Fruit fly (Drosophila melanogaster) whole organism, embryonic: Measurements from ENCODE around the gene Trax.
A peak's percentile ranks its signal among the peaks of the same experiment; 100 is the strongest.

ENCODE experiments used
- Antp ChIP-seq: fragments of 200-800 bp; sonication (Bioruptor generic); optimal IDR thresholded peaks from 3 replicates; lab custom pipeline; 2016; ENCODE audit warnings: missing biosample characterization, missing genetic modification characterization
- BEAF-32 ChIP-seq: fragments of 200-800 bp; sonication (Bioruptor generic); optimal IDR thresholded peaks from 3 replicates; lab custom pipeline; 2017; ENCODE audit warnings: missing biosample characterization, missing genetic modification characterization, mild to moderate bottlenecking, moderate library complexity, missing genetic modification reagents
- CG10654 ChIP-seq: fragments of 200-800 bp; sonication (Bioruptor generic); optimal IDR thresholded peaks from 2 replicates; lab custom pipeline; 2016; ENCODE audit warnings: missing biosample characterization, missing genetic modification characterization
- CG11696 ChIP-seq: fragments of 200-800 bp; sonication (Bioruptor generic); IDR thresholded peaks from 2 replicates; pipeline ENCODE4 v1.3.6; 2022; ENCODE audit warnings: missing biosample characterization, missing genetic modification characterization
- CG12071 ChIP-seq: fragments of 200-800 bp; sonication (Bioruptor generic); optimal IDR thresholded peaks from 3 replicates; lab custom pipeline; 2018; ENCODE audit warnings: missing biosample characterization, mild to moderate bottlenecking, missing genetic modification characterization
- CG13287 ChIP-seq: fragments of 200-800 bp; sonication (Bioruptor generic); IDR thresholded peaks from 2 replicates; pipeline ENCODE4 v1.3.6; 2022; ENCODE audit warnings: missing biosample characterization, missing genetic modification characterization; ENCODE audit not compliant: partially characterized antibody
- CG13624 ChIP-seq: fragments of 200-800 bp; sonication (Bioruptor generic); optimal IDR thresholded peaks from 2 replicates; lab custom pipeline; 2016; ENCODE audit warnings: missing biosample characterization, missing genetic modification characterization
- CG13775 ChIP-seq: fragments of 200-800 bp; sonication (Bioruptor generic); optimal IDR thresholded peaks from 3 replicates; lab custom pipeline; 2017; ENCODE audit warnings: missing biosample characterization, mild to moderate bottlenecking, missing genetic modification characterization
- CG17829 ChIP-seq: fragments of 200-800 bp; optimal IDR thresholded peaks from 2 replicates; lab custom pipeline; 2019; ENCODE audit warnings: missing biosample characterization, mild to moderate bottlenecking, missing genetic modification characterization, moderate library complexity
- CG2889 ChIP-seq: fragments of 200-800 bp; sonication (Bioruptor generic); IDR thresholded peaks from 3 replicates; pipeline ENCODE4 v1.3.6; 2022; ENCODE audit warnings: missing biosample characterization, missing genetic modification characterization
- CG3065 ChIP-seq: fragments of 200-800 bp; sonication (Bioruptor generic); optimal IDR thresholded peaks from 2 replicates; lab custom pipeline; 2016; ENCODE audit warnings: missing biosample characterization, missing genetic modification characterization
- CG3407 ChIP-seq: fragments of 200-800 bp; sonication (Bioruptor generic); optimal IDR thresholded peaks from 2 replicates; lab custom pipeline; 2018; ENCODE audit warnings: missing biosample characterization, mild to moderate bottlenecking, missing genetic modification characterization
- CG3726 ChIP-seq: fragments of 200-800 bp; sonication (Bioruptor generic); IDR thresholded peaks from 3 replicates; pipeline ENCODE4, ENCODE4 v1.3.6; 2022; ENCODE audit warnings: missing biosample characterization, missing genetic modification characterization
- CG4328 ChIP-seq: fragments of 200-800 bp; sonication (Bioruptor generic); optimal IDR thresholded peaks from 3 replicates; lab custom pipeline; 2017; ENCODE audit warnings: missing biosample characterization, missing genetic modification reagents, missing genetic modification characterization
- CG4424 ChIP-seq: fragments of 200-800 bp; sonication (Bioruptor generic); optimal IDR thresholded peaks from 3 replicates; lab custom pipeline; 2016; ENCODE audit warnings: missing biosample characterization, missing genetic modification characterization
- CG5245 ChIP-seq: fragments of 200-800 bp; sonication (Bioruptor generic); optimal IDR thresholded peaks from 3 replicates; lab custom pipeline; 2016; ENCODE audit warnings: missing biosample characterization, missing genetic modification characterization
- CG6683 ChIP-seq: fragments of 200-800 bp; sonication (Bioruptor generic); optimal IDR thresholded peaks from 2 replicates; lab custom pipeline; 2017; ENCODE audit warnings: missing biosample characterization, mild to moderate bottlenecking, missing genetic modification characterization, missing genetic modification reagents
- CG7357 ChIP-seq: fragments of 200-800 bp; sonication (Bioruptor generic); IDR thresholded peaks from 3 replicates; pipeline ENCODE4 v1.3.6; 2022; ENCODE audit warnings: missing biosample characterization, missing genetic modification characterization
- CG8765 ChIP-seq: fragments of 200-800 bp; sonication (Bioruptor generic); IDR thresholded peaks from 2 replicates; pipeline ENCODE4 v1.3.6; 2022; ENCODE audit warnings: missing biosample characterization, missing genetic modification characterization
- CG9215 ChIP-seq: fragments of 200-800 bp; sonication (Bioruptor generic); IDR thresholded peaks from 2 replicates; pipeline ENCODE4 v1.3.6; 2022; ENCODE audit warnings: missing biosample characterization, missing genetic modification characterization
- Dad ChIP-seq: fragments of 200-800 bp; sonication (Bioruptor generic); optimal IDR thresholded peaks from 3 replicates; lab custom pipeline; 2016; ENCODE audit warnings: missing biosample characterization, missing genetic modification characterization
- Dip3 ChIP-seq: fragments of 200-800 bp; sonication (Bioruptor generic); optimal IDR thresholded peaks from 3 replicates; lab custom pipeline; 2016; ENCODE audit warnings: missing biosample characterization, missing genetic modification characterization
- Dll ChIP-seq: fragments of 200-800 bp; sonication (Bioruptor generic); IDR thresholded peaks from 4 replicates; pipeline ENCODE4 v1.3.6; 2022; ENCODE audit warnings: missing biosample characterization, missing genetic modification characterization; ENCODE audit not compliant: partially characterized antibody
- Fer3 ChIP-seq: fragments of 200-800 bp; sonication (Bioruptor generic); optimal IDR thresholded peaks from 2 replicates; lab custom pipeline; 2018; ENCODE audit warnings: missing biosample characterization, mild to moderate bottlenecking, missing genetic modification characterization, moderate library complexity
- HLH4C ChIP-seq: fragments of 200-800 bp; sonication (Bioruptor generic); IDR thresholded peaks from 3 replicates; pipeline ENCODE4 v1.3.6; 2022; ENCODE audit warnings: missing biosample characterization, missing genetic modification characterization; ENCODE audit not compliant: partially characterized antibody
- Hmx ChIP-seq: fragments of 200-800 bp; sonication (Bioruptor generic); optimal IDR thresholded peaks from 2 replicates; lab custom pipeline; 2016; ENCODE audit warnings: missing biosample characterization, missing genetic modification characterization
- Mrtf ChIP-seq: fragments of 200-800 bp; sonication (Bioruptor generic); IDR thresholded peaks from 3 replicates; pipeline ENCODE4 v1.3.6; 2022; ENCODE audit warnings: missing biosample characterization, missing genetic modification characterization
- Myb ChIP-seq: fragments of 200-800 bp; sonication (Bioruptor generic); optimal IDR thresholded peaks from 2 replicates; lab custom pipeline; 2016; ENCODE audit warnings: missing biosample characterization, missing genetic modification characterization
- Scr ChIP-seq: fragments of 200-800 bp; sonication (Bioruptor generic); IDR thresholded peaks from 2 replicates; pipeline ENCODE4 v1.3.6; 2022; ENCODE audit warnings: missing biosample characterization, missing genetic modification characterization; ENCODE audit not compliant: partially characterized antibody
- Sin3A ChIP-seq: fragments of >200 bp; optimal IDR thresholded peaks from 2 replicates; lab custom pipeline; 2018
- Spps ChIP-seq: fragments of 200-800 bp; sonication (Bioruptor generic); optimal IDR thresholded peaks from 2 replicates; lab custom pipeline; 2018; ENCODE audit warnings: missing biosample characterization, mild to moderate bottlenecking, missing genetic modification characterization
- Sry-δ ChIP-seq: fragments of 200-800 bp; sonication (Bioruptor generic); optimal IDR thresholded peaks from 2 replicates; lab custom pipeline; 2016; ENCODE audit warnings: missing biosample characterization, missing genetic modification characterization
- abd-A ChIP-seq: fragments of 200-800 bp; sonication (Bioruptor generic); optimal IDR thresholded peaks from 3 replicates; lab custom pipeline; 2019; ENCODE audit warnings: missing biosample characterization, mild to moderate bottlenecking, missing genetic modification characterization, moderate library complexity
- caup ChIP-seq: fragments of 200-800 bp; sonication (Bioruptor generic); optimal IDR thresholded peaks from 3 replicates; lab custom pipeline; 2017; ENCODE audit warnings: missing biosample characterization, mild to moderate bottlenecking, missing genetic modification characterization, moderate library complexity; ENCODE audit not compliant: severe bottlenecking
- cg ChIP-seq: fragments of 200-800 bp; sonication (Bioruptor generic); optimal IDR thresholded peaks from 3 replicates; lab custom pipeline; 2019; ENCODE audit warnings: missing biosample characterization, mild to moderate bottlenecking, missing genetic modification characterization, moderate library complexity
- da ChIP-seq: fragments of 200-800 bp; sonication (Bioruptor generic); optimal IDR thresholded peaks from 2 replicates; lab custom pipeline; 2016; ENCODE audit warnings: missing biosample characterization, missing genetic modification characterization
- dan ChIP-seq: fragments of 200-800 bp; sonication (Bioruptor generic); IDR thresholded peaks from 2 replicates; pipeline ENCODE4 v1.3.6; 2022; ENCODE audit warnings: missing biosample characterization, missing genetic modification characterization
- danr ChIP-seq: fragments of 200-800 bp; sonication (Bioruptor generic); IDR thresholded peaks from 2 replicates; pipeline ENCODE4 v1.3.6; 2022; ENCODE audit warnings: missing biosample characterization, missing genetic modification characterization
- gcm ChIP-seq: fragments of 200-800 bp; sonication (Bioruptor generic); optimal IDR thresholded peaks from 2 replicates; lab custom pipeline; 2019; ENCODE audit warnings: missing biosample characterization, mild to moderate bottlenecking, missing genetic modification characterization, moderate library complexity
- kah ChIP-seq: fragments of 200-800 bp; sonication (Bioruptor generic); optimal IDR thresholded peaks from 2 replicates; lab custom pipeline; 2018; ENCODE audit warnings: missing biosample characterization, mild to moderate bottlenecking, missing genetic modification characterization
- lab ChIP-seq: fragments of 200-800 bp; sonication (Bioruptor generic); optimal IDR thresholded peaks from 3 replicates; lab custom pipeline; 2017; ENCODE audit warnings: missing biosample characterization, missing genetic modification characterization, mild to moderate bottlenecking, moderate library complexity, missing genetic modification reagents
- lmd ChIP-seq: fragments of 200-800 bp; sonication (Bioruptor generic); IDR thresholded peaks from 2 replicates; pipeline ENCODE4 v1.3.6; 2022; ENCODE audit warnings: missing biosample characterization, missing genetic modification characterization
- lov ChIP-seq, 2 experiments: fragments of 200-800 bp in 1 of 2; fragments of >200 bp in 1 of 2; sonication (Bioruptor generic) in 1 of 2; IDR thresholded peaks in 1 of 2; optimal IDR thresholded peaks in 1 of 2; 2 replicates in 1 of 2; 3 replicates in 1 of 2; pipeline versions ENCODE4 v1.3.6 to Lab custom; 2017 to 2022; ENCODE audit warnings: missing biosample characterization in 1 of 2, missing genetic modification characterization in 1 of 2
- org-1 ChIP-seq: fragments of 200-800 bp; sonication (Bioruptor generic); optimal IDR thresholded peaks from 2 replicates; lab custom pipeline; 2017; ENCODE audit warnings: missing biosample characterization, missing genetic modification characterization
- peb ChIP-seq: fragments of 200-800 bp; sonication (Bioruptor generic); IDR thresholded peaks from 2 replicates; pipeline ENCODE4 v1.3.6; 2022; ENCODE audit warnings: missing biosample characterization, missing genetic modification characterization
- pfk ChIP-seq: fragments of 200-800 bp; sonication (Bioruptor generic); optimal IDR thresholded peaks from 2 replicates; lab custom pipeline; 2018; ENCODE audit warnings: missing biosample characterization, mild to moderate bottlenecking, missing genetic modification characterization, moderate library complexity
- rib ChIP-seq: fragments of 200-800 bp; sonication (Bioruptor generic); IDR thresholded peaks from 2 replicates; pipeline ENCODE4 v1.3.6; 2022; ENCODE audit warnings: missing biosample characterization, missing genetic modification characterization
- scrt ChIP-seq: fragments of 200-800 bp; sonication (Bioruptor generic); optimal IDR thresholded peaks from 2 replicates; lab custom pipeline; 2018; ENCODE audit warnings: missing biosample characterization, mild to moderate bottlenecking, missing genetic modification characterization, moderate library complexity
- ssp ChIP-seq: fragments of 200-800 bp; sonication (Bioruptor generic); IDR thresholded peaks from 2 replicates; pipeline ENCODE4 v1.3.6; 2022; ENCODE audit warnings: missing biosample characterization, missing genetic modification characterization
- tup ChIP-seq: fragments of 200-800 bp; sonication (Bioruptor generic); optimal IDR thresholded peaks from 2 replicates; lab custom pipeline; 2016; ENCODE audit warnings: missing biosample characterization, mild to moderate bottlenecking, missing genetic modification characterization, moderate library complexity
- zen2 ChIP-seq: fragments of 200-800 bp; sonication (Bioruptor generic); IDR thresholded peaks from 3 replicates; pipeline ENCODE4 v1.3.6; 2022; ENCODE audit warnings: missing biosample characterization, missing genetic modification characterization; ENCODE audit not compliant: partially characterized antibody

The Trax gene

DNA sequence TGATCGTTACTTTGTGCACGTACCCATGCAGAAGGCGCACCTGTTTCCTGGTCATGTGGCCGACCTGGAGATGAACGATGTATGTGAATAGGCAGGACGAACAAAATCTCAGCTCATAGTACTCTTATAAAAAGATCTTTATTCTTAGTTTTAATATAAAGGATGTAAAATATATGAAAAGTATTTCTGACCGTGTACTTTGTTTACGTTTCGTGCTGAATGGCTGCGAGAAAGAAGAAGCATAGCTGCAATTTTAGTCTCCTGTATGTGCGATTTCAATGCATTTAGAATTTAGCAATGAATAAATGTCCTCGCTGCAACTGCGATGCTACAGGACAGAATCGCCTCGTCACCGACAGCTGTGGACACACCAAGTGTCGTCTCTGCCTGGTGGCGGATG lies 13.7 kb upstream of the Trax start, which contains the start of the genes CG42726 and CG42727 (continued):
- TF ChIP-seq Sry-δ (GFP tag; lab: Kevin White, UChicago) (no peak), Dip3 (GFP tag; lab: Kevin White, UChicago) (no peak), CG12071 (no peak), CG13287 (no peak; the same call in 1 of the 2 replicates), CG10654 (peak; percentile 3), org-1 (no peak), peb (GFP tag; lab: Robert Waterston, UW) (no peak), lov (optimal IDR thresholded peaks at IDR 0.05; lab: Kevin White, UChicago) (no peak), lov (GFP tag; IDR thresholded peaks at IDR 0.05; lab: Robert Waterston, UW) (no peak), HLH4C (GFP tag; lab: Robert Waterston, UW) (no peak), CG11696 (GFP tag; lab: Robert Waterston, UW) (peak; percentile 41; the same call in 1 of the 2 replicates), CG2889 (GFP tag; lab: Robert Waterston, UW) (no peak), zen2 (no peak), BEAF-32 (GFP tag; lab: Kevin White, UChicago) (peak; percentile 14), Spps (tag; lab: Kevin White, UChicago) (no peak), CG3065 (GFP tag; lab: Kevin White, UChicago) (no peak), CG7357 (no peak), caup (GFP tag; lab: Kevin White, UChicago) (peak; percentile 30), pfk (no peak), CG13775 (GFP tag; lab: Kevin White, UChicago) (peak; percentile 14), Mrtf (GFP tag; lab: Robert Waterston, UW) (0 out of 3 replicates have a peak, but pooled peaks have one; percentile 12), tup (GFP tag; lab: Kevin White, UChicago) (no peak), Antp (GFP tag; lab: Kevin White, UChicago) (no peak), CG3407 (GFP tag; lab: Kevin White, UChicago) (no peak), Dad (no peak), Myb (GFP tag; lab: Kevin White, UChicago) (no peak), CG6683 (no peak), lab (no peak), Scr (no peak), CG13624 (GFP tag; lab: Kevin White, UChicago) (no peak), Dll (no peak), dan (GFP tag; lab: Robert Waterston, UW) (no peak), CG4424 (GFP tag; lab: Kevin White, UChicago) (peak; percentile 26), da (GFP tag; lab: Kevin White, UChicago) (no peak), kah (no peak), danr (GFP tag; lab: Robert Waterston, UW) (no peak), Hmx (GFP tag; lab: Kevin White, UChicago) (no peak), CG4328 (GFP tag; lab: Kevin White, UChicago) (no peak), scrt (GFP tag; lab: Kevin White, UChicago) (no peak), CG17829 (tag; lab: Kevin White, UChicago) (peak; percentile 42), Sin3A (lab: Kevin White, UChicago) (no peak), abd-A (tag; lab: Kevin White, UChicago) (no peak), CG9215 (GFP tag; lab: Robert Waterston, UW) (no peak), CG5245 (GFP tag; lab: Kevin White, UChicago) (no peak), lmd (peak; percentile 40), rib (GFP tag; lab: Robert Waterston, UW) (no peak), cg (no peak), CG8765 (GFP tag; lab: Robert Waterston, UW) (no peak), Fer3 (tag; lab: Kevin White, UChicago) (peak; percentile 6), CG3726 (GFP tag; lab: Robert Waterston, UW) (no peak), gcm (GFP tag; lab: Kevin White, UChicago) (peak; percentile 7), ssp (GFP tag; lab: Robert Waterston, UW) (0 out of 2 replicates have a peak, but pooled peaks have one; percentile 6)
